Worm (Caenorhabditis elegans): Measurements from ENCODE around the gene T25D10.4.

The T25D10.4 gene

ce11 chrII:6409098-6409497, 983 bp downstream of the T25D10.4 start:
- no peak for TF ChIP-seq fkh-2 (tag; optimal IDR thresholded peaks at IDR 0.05)
- TF ChIP-seq nhr-25 (tag; optimal IDR thresholded peaks at IDR 0.05), result peak; percentile 37
- TF ChIP-seq ama-1 (optimal IDR thresholded peaks at IDR 0.05), result peak; percentile 24
- no peak for TF ChIP-seq ceh-28 (tag; optimal IDR thresholded peaks at IDR 0.05)

- TF ChIP-seq nhr-77 (tag; optimal IDR thresholded peaks at IDR 0.05) (no peak), eor-1 (tag; optimal IDR thresholded peaks at IDR 0.05) (no peak)
Measured at ce11 chrII:6407279-6407678, 2.8 kb downstream of the T25D10.4 start, which contains the start of gene spp-11. TSS of gene spp-11 (minus strand) at chrII:6407379.

- TF ChIP-seq pha-4 (tag; optimal IDR thresholded peaks at IDR 0.05), result peak; percentile 61
- TF ChIP-seq ceh-9 (tag; optimal IDR thresholded peaks at IDR 0.05), result no peak
- TF ChIP-seq jun-1 (tag; optimal IDR thresholded peaks at IDR 0.05), result no peak
- TF ChIP-seq elt-2 (tag; optimal IDR thresholded peaks at IDR 0.05), result peak; percentile 46
- TF ChIP-seq ZK546.5 (tag; optimal IDR thresholded peaks at IDR 0.05), result no peak
Measured at ce11 chrII:6403233-6403632, 6.8 kb downstream of the T25D10.4 start, which contains the start of gene T25D10.1. TSS of gene T25D10.1 (plus strand) at chrII:6403401.

ce11 chrII:6401649-6402048, 8.4 kb downstream of the T25D10.4 start, which contains the start of gene btb-2:
TSS of gene btb-2 (plus strand) at chrII:6401949.
- TF ChIP-seq ceh-82 (tag; optimal IDR thresholded peaks at IDR 0.05), result no peak
- TF ChIP-seq elt-3 (tag; optimal IDR thresholded peaks at IDR 0.05), result no peak
- no peak for TF ChIP-seq nhr-76 (tag; optimal IDR thresholded peaks at IDR 0.05)
- no peak for TF ChIP-seq lin-39 (tag; optimal IDR thresholded peaks at IDR 0.05)
- no peak for TF ChIP-seq mdl-1 (tag; optimal IDR thresholded peaks at IDR 0.05)
- no peak for TF ChIP-seq ceh-16 (tag; optimal IDR thresholded peaks at IDR 0.05)
- TF ChIP-seq ztf-11 (tag; optimal IDR thresholded peaks at IDR 0.05), result no peak
- TF ChIP-seq fos-1 (tag; optimal IDR thresholded peaks at IDR 0.05), result no peak
- TF ChIP-seq ama-1 (optimal IDR thresholded peaks at IDR 0.05), result no peak
- no peak for TF ChIP-seq unc-62 (GFP tag; optimal IDR thresholded peaks at IDR 0.05)
- no peak for TF ChIP-seq pqm-1 (tag; optimal IDR thresholded peaks at IDR 0.05)
- TF ChIP-seq egl-5 (tag; optimal IDR thresholded peaks at IDR 0.05), result no peak

DNA sequence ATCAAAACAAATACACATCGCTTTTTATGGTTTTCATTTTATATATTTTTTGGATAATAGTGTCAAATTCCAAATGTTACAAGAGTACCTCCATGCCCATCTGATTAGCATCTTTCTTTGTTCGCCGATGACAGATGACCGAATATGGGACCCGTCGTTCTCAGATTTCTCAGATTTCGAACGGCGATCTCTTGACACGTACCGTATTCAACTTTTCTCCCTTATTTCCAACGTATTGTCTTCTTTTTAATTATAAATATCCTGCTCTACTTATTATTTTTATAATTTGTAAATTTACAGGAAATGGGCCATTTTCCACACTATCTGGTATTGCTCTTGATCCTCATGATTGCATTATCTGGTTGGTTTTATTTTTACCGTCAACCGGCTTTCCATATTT, 11.7 kb downstream of the T25D10.4 start, which contains the start of gene zig-10:
Gene zig-10 (plus strand): TSS at position 301 of the 400 bp plus-strand sequence.
- TF ChIP-seq aly-2 (tag; optimal IDR thresholded peaks at IDR 0.05) (no peak), ceh-16 (tag; optimal IDR thresholded peaks at IDR 0.05) (no peak), sea-2 (GFP tag; optimal IDR thresholded peaks at IDR 0.05) (no peak), pqm-1 (tag; optimal IDR thresholded peaks at IDR 0.05) (no peak)

ce11 chrII:6394037-6394436, 16.0 kb downstream of the T25D10.4 start:
- TF ChIP-seq jun-1 (tag; optimal IDR thresholded peaks at IDR 0.05) (no peak), ceh-82 (tag; optimal IDR thresholded peaks at IDR 0.05) (no peak), lin-39 (tag; optimal IDR thresholded peaks at IDR 0.05) (peak; percentile 50), ceh-28 (tag; optimal IDR thresholded peaks at IDR 0.05) (no peak), nhr-76 (tag; optimal IDR thresholded peaks at IDR 0.05) (no peak), nhr-43 (tag; optimal IDR thresholded peaks at IDR 0.05; ENCODE audit: poor library complexity, severe bottlenecking) (no peak), elt-2 (tag; optimal IDR thresholded peaks at IDR 0.05) (no peak)

DNA sequence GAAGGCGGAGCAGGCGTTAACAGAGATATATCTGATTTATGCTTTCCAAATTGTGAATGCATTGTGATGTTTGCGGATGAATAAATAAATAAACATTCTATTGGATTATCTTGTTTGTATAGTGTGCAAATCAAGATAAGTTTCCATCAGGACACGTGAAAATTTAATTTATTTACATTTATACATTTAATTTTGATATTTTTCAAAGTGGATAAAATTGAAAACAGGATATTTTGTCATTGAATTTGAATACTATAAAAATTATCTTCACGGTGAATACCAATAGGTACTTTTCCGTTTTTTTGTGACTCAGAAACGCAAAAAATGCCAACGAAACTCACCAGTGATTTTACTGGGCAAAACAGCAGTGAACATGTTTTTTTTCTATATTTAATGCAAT, 18.9 kb downstream of the T25D10.4 start, which contains the start of gene F58F12.3:
Gene F58F12.3 (minus strand): TSS at position 101 of the 400 bp plus-strand sequence.
- TF ChIP-seq zag-1 (tag; optimal IDR thresholded peaks at IDR 0.05) (no peak), jun-1 (tag; optimal IDR thresholded peaks at IDR 0.05) (no peak), ceh-82 (tag; optimal IDR thresholded peaks at IDR 0.05) (no peak), mml-1 (tag; optimal IDR thresholded peaks at IDR 0.05) (no peak), hmg-11 (tag; optimal IDR thresholded peaks at IDR 0.05) (no peak), pha-4 (tag; optimal IDR thresholded peaks at IDR 0.05) (no peak)

- TF ChIP-seq unc-62 (GFP tag; optimal IDR thresholded peaks at IDR 0.05) (no peak), ZK546.5 (tag; optimal IDR thresholded peaks at IDR 0.05) (no peak), fos-1 (tag; optimal IDR thresholded peaks at IDR 0.05) (no peak), nhr-77 (tag; optimal IDR thresholded peaks at IDR 0.05) (no peak), ceh-82 (tag; optimal IDR thresholded peaks at IDR 0.05) (no peak), egl-27 (tag; optimal IDR thresholded peaks at IDR 0.05) (no peak), hmg-11 (tag; optimal IDR thresholded peaks at IDR 0.05) (no peak), ceh-16 (tag; optimal IDR thresholded peaks at IDR 0.05) (no peak), nhr-25 (tag; optimal IDR thresholded peaks at IDR 0.05) (no peak), nhr-23 (tag; optimal IDR thresholded peaks at IDR 0.05) (no peak), elt-2 (tag; optimal IDR thresholded peaks at IDR 0.05) (no peak), nfya-1 (tag; optimal IDR thresholded peaks at IDR 0.05; ENCODE audit: insufficient read depth) (no peak), sea-2 (GFP tag; optimal IDR thresholded peaks at IDR 0.05) (no peak), ztf-11 (tag; optimal IDR thresholded peaks at IDR 0.05) (no peak), nhr-28 (tag; optimal IDR thresholded peaks at IDR 0.05) (no peak), nhr-12 (tag; optimal IDR thresholded peaks at IDR 0.05) (no peak), aly-2 (tag; optimal IDR thresholded peaks at IDR 0.05) (no peak), ama-1 (optimal IDR thresholded peaks at IDR 0.05) (no peak), ztf-4 (tag; optimal IDR thresholded peaks at IDR 0.05) (no peak), nhr-76 (tag; optimal IDR thresholded peaks at IDR 0.05) (no peak)
Measured at ce11 chrII:6387937-6388336, 22.1 kb downstream of the T25D10.4 start, which contains the start of gene F58F12.2. TSS of gene F58F12.2 (minus strand) at chrII:6388037.
